Fruit fly (Drosophila melanogaster): ENCODE measurements around the gene CG43739.
A peak's percentile ranks its signal among the peaks of the same experiment; 100 is the strongest.

dm6 chr2L:20822025-20822371, 96.7 kb downstream of the CG43739 start:
- no peak for TF ChIP-seq vri (GFP tag; optimal IDR thresholded peaks at IDR 0.05)
- TF ChIP-seq Eip75B (GFP tag; optimal IDR thresholded peaks at IDR 0.05) = no peak
- no peak for TF ChIP-seq Sox102F (GFP tag; optimal IDR thresholded peaks at IDR 0.05)
- TF ChIP-seq CG6808 (GFP tag; optimal IDR thresholded peaks at IDR 0.05) = no peak
- TF ChIP-seq fd85E (GFP tag; optimal IDR thresholded peaks at IDR 0.05) = no peak
- TF ChIP-seq Hr38 (GFP tag; optimal IDR thresholded peaks at IDR 0.05) = no peak
- TF ChIP-seq CG8632 (GFP tag; optimal IDR thresholded peaks at IDR 0.05) = no peak
- TF ChIP-seq Hr39 (GFP tag; optimal IDR thresholded peaks at IDR 0.05) = peak; percentile 38
- TF ChIP-seq Blimp-1 (GFP tag; optimal IDR thresholded peaks at IDR 0.05) = no peak
- TF ChIP-seq Eip78C (GFP tag) = no peak
- TF ChIP-seq OdsH (GFP tag; optimal IDR thresholded peaks at IDR 0.05) = no peak
- TF ChIP-seq eg (GFP tag; IDR thresholded peaks at IDR 0.05) = no peak
- no peak for TF ChIP-seq CG9139 (GFP tag; optimal IDR thresholded peaks at IDR 0.05)

Measured in whole organism, prepupa.